Worm (Caenorhabditis elegans) whole organism, L4 larva: Measurements from ENCODE around the gene sdz-35.

ENCODE experiments used
- ceh-28 ChIP-seq: fragments of 150-350 bp; optimal IDR thresholded peaks from 2 replicates; lab custom pipeline; 2014; ENCODE audit warnings: missing biosample characterization, missing genetic modification reagents, missing genetic modification characterization
- spr-1 ChIP-seq: sonication (generic microtip); optimal IDR thresholded peaks from 2 replicates; lab custom pipeline; 2016; ENCODE audit warnings: mild to moderate bottlenecking, missing genetic modification characterization, missing compliant biosample characterization

ce11 chrII:3206423-3206989 lies 2.1 kb downstream of the sdz-35 start, which contains the start of the genes ZC239.20 and ZC239.21:
- TF ChIP-seq spr-1 = no peak
- no peak for TF ChIP-seq ceh-28 (tag; lab: Kevin White, UChicago)
